Fruit fly (Drosophila melanogaster) whole organism, embryonic: ENCODE results near the gene NFAT.

Experiments used
- Aef1 ChIP-seq: fragments of 200-800 bp; sonication (Bioruptor generic); IDR thresholded peaks from 3 replicates; pipeline ENCODE4 v1.3.6; 2022; ENCODE audit warnings: missing biosample characterization, missing genetic modification characterization
- Bteb2 ChIP-seq: fragments of 200-800 bp; sonication (Bioruptor generic); optimal IDR thresholded peaks from 2 replicates; lab custom pipeline; 2016; ENCODE audit warnings: missing biosample characterization, missing genetic modification characterization
- CG10267 ChIP-seq: fragments of 200-800 bp; sonication (Bioruptor generic); optimal IDR thresholded peaks from 2 replicates; lab custom pipeline; 2018; ENCODE audit warnings: missing biosample characterization, mild to moderate bottlenecking, missing genetic modification characterization, moderate library complexity
- CG11247 ChIP-seq: fragments of 200-800 bp; sonication (Bioruptor generic); IDR thresholded peaks from 2 replicates; pipeline ENCODE4 v1.3.6; 2022; ENCODE audit warnings: missing biosample characterization, missing genetic modification characterization
- CG11695 ChIP-seq: fragments of 200-800 bp; sonication (Bioruptor generic); IDR thresholded peaks from 3 replicates; pipeline ENCODE4 v1.3.6; 2022; ENCODE audit warnings: missing biosample characterization, missing genetic modification characterization
- CG11723 ChIP-seq: fragments of 200-800 bp; sonication (Bioruptor generic); optimal IDR thresholded peaks from 2 replicates; lab custom pipeline; 2017; ENCODE audit warnings: missing biosample characterization, mild to moderate bottlenecking, missing genetic modification characterization
- CG15479 ChIP-seq: fragments of 200-800 bp; sonication (Bioruptor generic); optimal IDR thresholded peaks from 3 replicates; lab custom pipeline; 2019; ENCODE audit warnings: missing biosample characterization, mild to moderate bottlenecking, missing genetic modification characterization, moderate library complexity
- CG17186 ChIP-seq: fragments of 200-800 bp; sonication (Bioruptor generic); optimal IDR thresholded peaks from 3 replicates; lab custom pipeline; 2017; ENCODE audit warnings: missing biosample characterization, missing genetic modification reagents, missing genetic modification characterization
- CG17568 ChIP-seq: fragments of 200-800 bp; sonication (Bioruptor generic); optimal IDR thresholded peaks from 2 replicates; lab custom pipeline; 2018; ENCODE audit warnings: missing biosample characterization, mild to moderate bottlenecking, missing genetic modification characterization, moderate library complexity
- CG17912 ChIP-seq: fragments of 200-800 bp; sonication (Bioruptor generic); optimal IDR thresholded peaks from 2 replicates; lab custom pipeline; 2018; ENCODE audit warnings: missing biosample characterization, mild to moderate bottlenecking, missing genetic modification characterization
- CG1792 ChIP-seq: fragments of 200-800 bp; sonication (Bioruptor generic); optimal IDR thresholded peaks from 2 replicates; lab custom pipeline; 2016; ENCODE audit warnings: missing biosample characterization, missing genetic modification characterization
- CG2202 ChIP-seq: fragments of 200-800 bp; sonication (Bioruptor generic); optimal IDR thresholded peaks from 2 replicates; lab custom pipeline; 2018; ENCODE audit warnings: missing biosample characterization, mild to moderate bottlenecking, missing genetic modification characterization
- CG2889 ChIP-seq: fragments of 200-800 bp; sonication (Bioruptor generic); IDR thresholded peaks from 3 replicates; pipeline ENCODE4 v1.3.6; 2022; ENCODE audit warnings: missing biosample characterization, missing genetic modification characterization
- CG31365 ChIP-seq: fragments of 200-800 bp; sonication (Bioruptor generic); optimal IDR thresholded peaks from 2 replicates; lab custom pipeline; 2018; ENCODE audit warnings: missing biosample characterization, mild to moderate bottlenecking, missing genetic modification characterization
- CG4617 ChIP-seq: fragments of 200-800 bp; sonication (Bioruptor generic); optimal IDR thresholded peaks from 3 replicates; lab custom pipeline; 2016; ENCODE audit warnings: missing biosample characterization, missing genetic modification characterization, borderline replicate concordance
- CG6813 ChIP-seq: fragments of 200-800 bp; sonication (Bioruptor generic); optimal IDR thresholded peaks from 2 replicates; lab custom pipeline; 2017; ENCODE audit warnings: missing biosample characterization, missing genetic modification characterization, mild to moderate bottlenecking, moderate library complexity, missing genetic modification reagents
- CG8089 ChIP-seq: fragments of 200-800 bp; sonication (Bioruptor generic); optimal IDR thresholded peaks from 3 replicates; lab custom pipeline; 2016; ENCODE audit warnings: missing biosample characterization, missing genetic modification characterization
- Dfd ChIP-seq, 2 experiments: fragments of >200 bp; optimal IDR thresholded peaks; 2 replicates each; lab custom pipeline; 2017; ENCODE audit warnings: missing biosample characterization in 2 of 2, missing genetic modification characterization in 2 of 2
- Drgx ChIP-seq: fragments of 200-800 bp; sonication (Bioruptor generic); IDR thresholded peaks from 2 replicates; pipeline ENCODE4 v1.3.6; 2022; ENCODE audit warnings: missing biosample characterization, missing genetic modification characterization
- Fer3 ChIP-seq: fragments of 200-800 bp; sonication (Bioruptor generic); optimal IDR thresholded peaks from 2 replicates; lab custom pipeline; 2018; ENCODE audit warnings: missing biosample characterization, mild to moderate bottlenecking, missing genetic modification characterization, moderate library complexity
- HLH3B ChIP-seq: fragments of 200-800 bp; sonication (Bioruptor generic); IDR thresholded peaks from 2 replicates; pipeline ENCODE4 v1.3.6; 2022; ENCODE audit warnings: missing biosample characterization, missing genetic modification characterization
- Hr78 ChIP-seq, 2 experiments: fragments of 200-800 bp in 1 of 2; fragments of >200 bp in 1 of 2; sonication (Bioruptor generic) in 1 of 2; optimal IDR thresholded peaks; 2 replicates each; lab custom pipeline; 2017 to 2019; ENCODE audit warnings: missing biosample characterization in 2 of 2, missing genetic modification characterization in 2 of 2, mild to moderate bottlenecking in 1 of 2, moderate library complexity in 1 of 2
- Lpt ChIP-seq: fragments of >200 bp; optimal IDR thresholded peaks from 2 replicates; lab custom pipeline; 2018; ENCODE audit warnings: missing biosample characterization, missing genetic modification characterization
- Nf-YB ChIP-seq: fragments of 200-800 bp; sonication (Bioruptor generic); optimal IDR thresholded peaks from 3 replicates; lab custom pipeline; 2019; ENCODE audit warnings: missing biosample characterization, mild to moderate bottlenecking, missing genetic modification characterization, moderate library complexity
- Six4 ChIP-seq: fragments of 200-800 bp; sonication (Bioruptor generic); optimal IDR thresholded peaks from 2 replicates; lab custom pipeline; 2016; ENCODE audit warnings: missing biosample characterization, missing genetic modification characterization
- Sox100B ChIP-seq: fragments of 200-800 bp; sonication (Bioruptor generic); optimal IDR thresholded peaks from 3 replicates; lab custom pipeline; 2018; ENCODE audit warnings: missing biosample characterization, mild to moderate bottlenecking, missing genetic modification characterization
- Sry-β ChIP-seq: fragments of 200-800 bp; sonication (Bioruptor generic); optimal IDR thresholded peaks from 2 replicates; lab custom pipeline; 2018; ENCODE audit warnings: missing biosample characterization, mild to moderate bottlenecking, missing genetic modification characterization, moderate library complexity
- abd-A ChIP-seq: fragments of 200-800 bp; sonication (Bioruptor generic); optimal IDR thresholded peaks from 3 replicates; lab custom pipeline; 2019; ENCODE audit warnings: missing biosample characterization, mild to moderate bottlenecking, missing genetic modification characterization, moderate library complexity
- az2 ChIP-seq: fragments of 200-800 bp; sonication (Bioruptor generic); optimal IDR thresholded peaks from 3 replicates; lab custom pipeline; 2016; ENCODE audit warnings: missing biosample characterization, missing genetic modification characterization
- dati ChIP-seq: fragments of 200-800 bp; sonication (Bioruptor generic); IDR thresholded peaks from 2 replicates; pipeline ENCODE4 v1.3.6; 2022; ENCODE audit warnings: missing biosample characterization, missing genetic modification characterization
- fd3F ChIP-seq: fragments of 200-800 bp; sonication (Bioruptor generic); optimal IDR thresholded peaks from 2 replicates; lab custom pipeline; 2018; ENCODE audit warnings: missing biosample characterization, mild to moderate bottlenecking, missing genetic modification characterization, moderate library complexity
- fru ChIP-seq: fragments of >200 bp; optimal IDR thresholded peaks from 2 replicates; lab custom pipeline; 2017
- ftz-f1 ChIP-seq: fragments of 200-800 bp; sonication (Bioruptor generic); optimal IDR thresholded peaks from 2 replicates; lab custom pipeline; 2016; ENCODE audit warnings: missing biosample characterization, missing genetic modification characterization
- fu2 ChIP-seq: fragments of 200-800 bp; sonication (Bioruptor generic); optimal IDR thresholded peaks from 2 replicates; lab custom pipeline; 2016; ENCODE audit warnings: missing biosample characterization, missing genetic modification characterization
- gcm ChIP-seq: fragments of 200-800 bp; sonication (Bioruptor generic); optimal IDR thresholded peaks from 2 replicates; lab custom pipeline; 2019; ENCODE audit warnings: missing biosample characterization, mild to moderate bottlenecking, missing genetic modification characterization, moderate library complexity
- gem ChIP-seq: fragments of 200-800 bp; sonication (Bioruptor generic); optimal IDR thresholded peaks from 2 replicates; lab custom pipeline; 2019; ENCODE audit warnings: missing biosample characterization, mild to moderate bottlenecking, missing genetic modification characterization, moderate library complexity
- hkb ChIP-seq, 2 experiments: fragments of 200-800 bp in 1 of 2; fragments of >200 bp in 1 of 2; sonication (Bioruptor generic) in 1 of 2; IDR thresholded peaks in 1 of 2; optimal IDR thresholded peaks in 1 of 2; 2 replicates each; pipeline versions ENCODE4 v1.3.6 to Lab custom; 2017 to 2022; ENCODE audit warnings: missing biosample characterization in 1 of 2, missing genetic modification characterization in 1 of 2
- lab ChIP-seq: fragments of 200-800 bp; sonication (Bioruptor generic); optimal IDR thresholded peaks from 3 replicates; lab custom pipeline; 2017; ENCODE audit warnings: missing biosample characterization, missing genetic modification characterization, mild to moderate bottlenecking, moderate library complexity, missing genetic modification reagents
- maf-S ChIP-seq: fragments of 200-800 bp; sonication (Bioruptor generic); optimal IDR thresholded peaks from 2 replicates; lab custom pipeline; 2016; ENCODE audit warnings: missing biosample characterization, missing genetic modification characterization
- mam ChIP-seq: fragments of 200-800 bp; sonication (Bioruptor generic); optimal IDR thresholded peaks from 3 replicates; lab custom pipeline; 2016; ENCODE audit warnings: missing biosample characterization, missing genetic modification characterization
- otp ChIP-seq: fragments of 200-800 bp; sonication (Bioruptor generic); IDR thresholded peaks from 3 replicates; pipeline ENCODE4, ENCODE4 v1.3.6; 2022; ENCODE audit warnings: missing biosample characterization, missing genetic modification characterization
- p53 ChIP-seq: fragments of 200-800 bp; sonication (Bioruptor generic); optimal IDR thresholded peaks from 2 replicates; lab custom pipeline; 2016; ENCODE audit warnings: missing biosample characterization, missing genetic modification characterization
- pb ChIP-seq: fragments of 200-800 bp; sonication (Bioruptor generic); optimal IDR thresholded peaks from 3 replicates; lab custom pipeline; 2016; ENCODE audit warnings: missing biosample characterization, missing genetic modification characterization
- prd ChIP-seq, 3 experiments: fragments of >200 bp in 2 of 3; fragments of 200-800 bp in 1 of 3; sonication (Bioruptor generic) in 1 of 3; optimal IDR thresholded peaks in 2 of 3; IDR thresholded peaks in 1 of 3; 2 replicates in 2 of 3; 3 replicates in 1 of 3; pipeline versions ENCODE4 v1.3.6 to Lab custom; 2017 to 2022; ENCODE audit warnings: missing biosample characterization in 1 of 3, missing genetic modification characterization in 1 of 3
- salm ChIP-seq: fragments of 200-800 bp; sonication (Bioruptor generic); optimal IDR thresholded peaks from 2 replicates; lab custom pipeline; 2018; ENCODE audit warnings: missing biosample characterization, mild to moderate bottlenecking, missing genetic modification characterization
- sug ChIP-seq: fragments of 200-800 bp; optimal IDR thresholded peaks from 2 replicates; lab custom pipeline; 2019; ENCODE audit warnings: missing biosample characterization, mild to moderate bottlenecking, missing genetic modification characterization, moderate library complexity
- yki ChIP-seq: fragments of >200 bp; optimal IDR thresholded peaks from 3 replicates; lab custom pipeline; 2018
- zen2 ChIP-seq: fragments of 200-800 bp; sonication (Bioruptor generic); IDR thresholded peaks from 3 replicates; pipeline ENCODE4 v1.3.6; 2022; ENCODE audit warnings: missing biosample characterization, missing genetic modification characterization; ENCODE audit not compliant: partially characterized antibody

Gene NFAT

DNA sequence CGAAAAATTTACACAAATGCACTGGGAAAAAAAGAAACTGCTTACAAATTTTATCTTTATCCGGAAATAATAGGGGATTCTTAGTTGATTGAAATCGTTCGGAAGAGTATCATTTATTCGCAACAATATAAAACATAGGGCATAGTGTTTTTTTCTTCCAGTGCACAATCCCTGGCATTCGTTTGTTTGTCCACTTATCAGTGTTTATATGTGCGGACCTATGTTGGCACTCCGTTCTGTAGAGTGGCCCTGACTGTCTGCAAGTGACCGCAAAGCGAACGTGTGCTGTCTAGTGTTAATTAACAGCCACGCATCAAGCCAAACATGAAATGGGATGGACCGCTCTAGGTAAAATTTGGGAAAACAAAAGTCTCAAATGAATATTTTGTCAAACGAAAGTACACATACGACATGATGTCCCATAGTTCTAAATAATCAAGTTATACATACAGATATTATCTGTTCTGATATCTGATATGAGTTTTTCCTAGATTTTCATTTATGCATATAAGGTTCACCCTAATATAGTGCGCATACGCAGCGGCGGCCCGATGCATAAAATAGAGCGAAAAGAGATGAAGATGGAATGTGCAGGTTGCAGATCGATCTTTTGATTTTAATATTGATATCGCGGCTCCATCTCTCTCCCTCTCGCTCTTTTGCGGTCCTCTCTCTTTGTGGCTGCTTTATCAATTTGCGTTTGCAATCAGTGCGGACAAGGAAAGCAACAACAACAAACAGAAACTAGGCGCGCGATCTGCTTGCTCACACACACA is 16.8 kb downstream of the NFAT start (continued):
- peak; percentile 90 for TF ChIP-seq Drgx
- no peak for TF ChIP-seq Dfd (GFP tag; optimal IDR thresholded peaks at IDR 0.05; lab: Kevin White, UChicago)
- TF ChIP-seq otp (GFP tag; lab: Robert Waterston, UW) = peak; percentile 85; the same call in 2 of the 3 replicates
- TF ChIP-seq yki (lab: Kevin White, UChicago) = no peak
- peak; percentile 95 for TF ChIP-seq maf-S (GFP tag; lab: Kevin White, UChicago)
- TF ChIP-seq mam (GFP tag; lab: Kevin White, UChicago) = peak; percentile 96
- peak; percentile 91 for TF ChIP-seq CG11695 (GFP tag; lab: Robert Waterston, UW)
- TF ChIP-seq CG8089 (GFP tag; lab: Kevin White, UChicago) = peak; percentile 93
- TF ChIP-seq ftz-f1 = peak; percentile 48
- no peak for TF ChIP-seq zen2
- TF ChIP-seq Aef1 (GFP tag; lab: Robert Waterston, UW) = peak; percentile 91
- peak; percentile 12 for TF ChIP-seq CG17912
- TF ChIP-seq CG1792 (GFP tag; lab: Kevin White, UChicago) = peak; percentile 92
- TF ChIP-seq Six4 (GFP tag; lab: Kevin White, UChicago) = peak; percentile 88
- peak; percentile 86 for TF ChIP-seq gcm
- peak; percentile 87 for TF ChIP-seq HLH3B (GFP tag; lab: Robert Waterston, UW)
- peak; percentile 82 for TF ChIP-seq salm
- TF ChIP-seq CG17568 = peak; percentile 83
- TF ChIP-seq sug (tag; lab: Kevin White, UChicago) = peak; percentile 54
- TF ChIP-seq Hr78 (GFP tag; optimal IDR thresholded peaks at IDR 0.05; lab: Kevin White, UChicago) = peak in 1 of 2 experiments; percentile 63
- peak; percentile 96 for TF ChIP-seq lab (GFP tag; lab: Kevin White, UChicago)
- TF ChIP-seq CG31365 (tag; lab: Kevin White, UChicago) = peak; percentile 60
- TF ChIP-seq az2 (GFP tag; lab: Kevin White, UChicago) = peak; percentile 94
- no peak for TF ChIP-seq hkb (optimal IDR thresholded peaks at IDR 0.05; lab: Kevin White, UChicago)
- TF ChIP-seq hkb (GFP tag; IDR thresholded peaks at IDR 0.05; lab: Robert Waterston, UW) = peak; percentile 92
- peak; percentile 54 for TF ChIP-seq Sry-β
- peak; percentile 95 for TF ChIP-seq pb (GFP tag; lab: Kevin White, UChicago)
- TF ChIP-seq CG17186 (GFP tag; lab: Kevin White, UChicago) = peak; percentile 62
- TF ChIP-seq CG2202 (tag; lab: Kevin White, UChicago) = peak; percentile 81
- peak; percentile 86 for TF ChIP-seq CG11723 (GFP tag; lab: Kevin White, UChicago)
- TF ChIP-seq Bteb2 (GFP tag; lab: Kevin White, UChicago) = peak; percentile 94
- TF ChIP-seq prd (optimal IDR thresholded peaks at IDR 0.05; lab: Kevin White, UChicago) = no peak
- peak; percentile 94 for TF ChIP-seq prd (GFP tag; IDR thresholded peaks at IDR 0.05; lab: Robert Waterston, UW)
- peak; percentile 84; the same call in 1 of the 2 replicates for TF ChIP-seq dati (GFP tag; lab: Robert Waterston, UW)
- peak; percentile 94 for TF ChIP-seq p53 (GFP tag; lab: Kevin White, UChicago)
- peak; percentile 93 for TF ChIP-seq Fer3
- TF ChIP-seq CG6813 = peak; percentile 86
- TF ChIP-seq CG15479 (GFP tag; lab: Kevin White, UChicago) = no peak
- peak; percentile 90 for TF ChIP-seq fd3F (GFP tag; lab: Kevin White, UChicago)
- no peak for TF ChIP-seq abd-A (tag; lab: Kevin White, UChicago)
- TF ChIP-seq Sox100B (GFP tag; lab: Kevin White, UChicago) = peak; percentile 93
- peak; percentile 82 for TF ChIP-seq CG10267 (tag; lab: Kevin White, UChicago)
- peak; percentile 89 for TF ChIP-seq CG11247 (GFP tag; lab: Robert Waterston, UW)
- peak; percentile 92 for TF ChIP-seq CG2889 (GFP tag; lab: Robert Waterston, UW)
- peak; percentile 48 for TF ChIP-seq Nf-YB (GFP tag; lab: Kevin White, UChicago)
- TF ChIP-seq fru (lab: Kevin White, UChicago) = no peak
- TF ChIP-seq fu2 = peak; percentile 95
- peak; percentile 95 for TF ChIP-seq gem
- peak; percentile 78 for TF ChIP-seq CG4617 (GFP tag; lab: Kevin White, UChicago)
- TF ChIP-seq Lpt (GFP tag; lab: Kevin White, UChicago) = no peak
